Worm (Caenorhabditis elegans) whole organism, L1 larva: ENCODE measurements around the gene his-71.

ENCODE experiments used
- C16A3.4 ChIP-seq: fragments of 150-350 bp; optimal IDR thresholded peaks from 2 replicates; lab custom pipeline; 2014; ENCODE audit warnings: missing biosample characterization, missing genetic modification characterization
- F16B12.6 ChIP-seq: fragments of 150-350 bp; optimal IDR thresholded peaks from 2 replicates; lab custom pipeline; 2014; ENCODE audit warnings: missing biosample characterization, missing genetic modification characterization
- Y116A8C.19 ChIP-seq: sonication (generic microtip); optimal IDR thresholded peaks from 2 replicates; lab custom pipeline; 2016; ENCODE audit warnings: missing compliant biosample characterization, missing genetic modification characterization, borderline replicate concordance
- ama-1 ChIP-seq: fragments of 150-350 bp; optimal IDR thresholded peaks from 2 replicates; lab custom pipeline; 2014
- blmp-1 ChIP-seq: fragments of 150-350 bp; optimal IDR thresholded peaks from 2 replicates; lab custom pipeline; 2014; ENCODE audit warnings: missing biosample characterization, missing genetic modification characterization
- ceh-82 ChIP-seq, 3 experiments: fragments of 150-350 bp in 1 of 3; sonication (generic microtip) in 2 of 3; optimal IDR thresholded peaks; 2 replicates each; lab custom pipeline; 2014 to 2017; ENCODE audit warnings: missing biosample characterization in 3 of 3, missing genetic modification characterization in 3 of 3
- ceh-88 ChIP-seq: fragments of 200-800 bp; sonication (Bioruptor generic); IDR thresholded peaks from 2 replicates; pipeline ENCODE4 v1.3.6; 2022; ENCODE audit warnings: missing genetic modification characterization, missing compliant biosample characterization
- ceh-90 ChIP-seq: sonication (generic microtip); optimal IDR thresholded peaks from 2 replicates; lab custom pipeline; 2016; ENCODE audit warnings: missing genetic modification characterization, missing compliant biosample characterization
- dsc-1 ChIP-seq: sonication (generic microtip); optimal IDR thresholded peaks from 2 replicates; lab custom pipeline; 2016; ENCODE audit warnings: mild to moderate bottlenecking, missing genetic modification characterization, missing compliant biosample characterization
- efl-1 ChIP-seq, 4 experiments: fragments of 150-350 bp; optimal IDR thresholded peaks in 3 of 4; peaks in 1 of 4; 1 replicate in 1 of 4; 2 replicates in 3 of 4; lab custom pipeline; 2014; ENCODE audit warnings: missing biosample characterization in 2 of 4, missing genetic modification characterization in 2 of 4, missing genetic modification reagents in 2 of 4
- egl-13 ChIP-seq: sonication (generic microtip); optimal IDR thresholded peaks from 2 replicates; lab custom pipeline; 2016; ENCODE audit warnings: missing genotype, missing genetic modification reagents, missing genetic modification characterization, missing compliant biosample characterization
- elt-2 ChIP-seq: sonication (generic microtip); optimal IDR thresholded peaks from 2 replicates; lab custom pipeline; 2016; ENCODE audit warnings: missing genetic modification characterization, mild to moderate bottlenecking, inconsistent platforms, missing compliant biosample characterization, missing genetic modification reagents
- elt-3 ChIP-seq, 6 experiments: fragments of 150-350 bp in 1 of 6; sonication (generic microtip); optimal IDR thresholded peaks; 2 replicates each; lab custom pipeline; 2017 to 2018; ENCODE audit warnings: missing biosample characterization in 6 of 6, missing genetic modification characterization in 6 of 6, inconsistent platforms in 1 of 6
- fkh-8 ChIP-seq: sonication (generic microtip); optimal IDR thresholded peaks from 2 replicates; lab custom pipeline; 2016; ENCODE audit warnings: mild to moderate bottlenecking, missing genetic modification characterization, missing compliant biosample characterization
- fos-1 ChIP-seq: fragments of 150-350 bp; optimal IDR thresholded peaks from 2 replicates; lab custom pipeline; 2014; ENCODE audit warnings: missing biosample characterization, missing genetic modification characterization
- grh-1 ChIP-seq: fragments of 200-800 bp; sonication (Bioruptor generic); IDR thresholded peaks from 2 replicates; pipeline ENCODE4 v1.3.6; 2022; ENCODE audit warnings: missing genetic modification reagents, missing genetic modification characterization, missing compliant biosample characterization
- hlh-17 ChIP-seq: fragments of 200-800 bp; sonication (Bioruptor generic); optimal IDR thresholded peaks from 2 replicates; lab custom pipeline; 2018; ENCODE audit warnings: missing genetic modification characterization, mild to moderate bottlenecking, missing compliant biosample characterization, moderate library complexity, borderline replicate concordance
- irx-1 ChIP-seq: sonication (generic microtip); optimal IDR thresholded peaks from 2 replicates; lab custom pipeline; 2016; ENCODE audit warnings: missing genetic modification characterization, missing compliant biosample characterization
- isw-1 ChIP-seq: fragments of 200-800 bp; sonication (Bioruptor generic); IDR thresholded peaks from 2 replicates; pipeline ENCODE4 v1.3.6; 2022; ENCODE audit warnings: missing genetic modification characterization, missing compliant biosample characterization
- lin-35 ChIP-seq, 2 experiments: fragments of 150-350 bp; optimal IDR thresholded peaks; 2 replicates each; lab custom pipeline; 2014; ENCODE audit warnings: missing biosample characterization in 2 of 2, missing genetic modification characterization in 2 of 2, missing genetic modification reagents in 2 of 2
- lin-39 ChIP-seq: fragments of 150-350 bp; optimal IDR thresholded peaks from 2 replicates; lab custom pipeline; 2014; ENCODE audit warnings: missing biosample characterization, missing genetic modification reagents, missing genetic modification characterization
- mep-1 ChIP-seq: fragments of 150-350 bp; optimal IDR thresholded peaks from 2 replicates; lab custom pipeline; 2014; ENCODE audit warnings: missing biosample characterization, missing genetic modification characterization
- nhr-11 ChIP-seq: fragments of 150-350 bp; optimal IDR thresholded peaks from 2 replicates; lab custom pipeline; 2014; ENCODE audit warnings: missing biosample characterization, missing genetic modification characterization
- nhr-237 ChIP-seq: fragments of 150-350 bp; optimal IDR thresholded peaks from 2 replicates; lab custom pipeline; 2014; ENCODE audit warnings: missing biosample characterization, missing genetic modification characterization
- nhr-47 ChIP-seq: sonication (generic microtip); optimal IDR thresholded peaks from 2 replicates; lab custom pipeline; 2016; ENCODE audit warnings: mild to moderate bottlenecking, missing genetic modification characterization, moderate library complexity, missing compliant biosample characterization
- nhr-71 ChIP-seq: sonication (generic microtip); optimal IDR thresholded peaks from 2 replicates; lab custom pipeline; 2016; ENCODE audit warnings: mild to moderate bottlenecking, missing genetic modification characterization, moderate library complexity, missing compliant biosample characterization
- nhr-77 ChIP-seq: fragments of 150-350 bp; optimal IDR thresholded peaks from 2 replicates; lab custom pipeline; 2014; ENCODE audit warnings: missing biosample characterization, missing genetic modification characterization
- pag-3 ChIP-seq: sonication (generic microtip); optimal IDR thresholded peaks from 2 replicates; lab custom pipeline; 2017; ENCODE audit warnings: missing genetic modification characterization, mild to moderate bottlenecking, missing compliant biosample characterization, antibody characterized with exemption, borderline replicate concordance; ENCODE audit not compliant: insufficient read depth
- pax-3 ChIP-seq: fragments of 200-800 bp; sonication (Bioruptor generic); optimal IDR thresholded peaks from 2 replicates; lab custom pipeline; 2018; ENCODE audit warnings: mild to moderate bottlenecking, missing genetic modification characterization, moderate library complexity, missing compliant biosample characterization
- pqm-1 ChIP-seq: sonication (generic microtip); optimal IDR thresholded peaks from 3 replicates; lab custom pipeline; 2017; ENCODE audit warnings: missing biosample characterization, missing genetic modification characterization
- rnt-1 ChIP-seq: sonication (generic microtip); optimal IDR thresholded peaks from 2 replicates; lab custom pipeline; 2016; ENCODE audit warnings: mild to moderate bottlenecking, missing genetic modification characterization, moderate library complexity, missing compliant biosample characterization
- skn-1 ChIP-seq: fragments of 150-350 bp; optimal IDR thresholded peaks from 2 replicates; lab custom pipeline; 2014; ENCODE audit warnings: missing biosample characterization, missing genetic modification characterization
- sox-4 ChIP-seq: sonication (generic microtip); optimal IDR thresholded peaks from 2 replicates; lab custom pipeline; 2016; ENCODE audit warnings: missing genetic modification characterization, missing compliant biosample characterization
- sup-37 ChIP-seq: fragments of 200-800 bp; sonication (Bioruptor generic); optimal IDR thresholded peaks from 2 replicates; lab custom pipeline; 2018; ENCODE audit warnings: mild to moderate bottlenecking, missing genetic modification characterization, missing compliant biosample characterization
- tbx-2 ChIP-seq: sonication (generic microtip); optimal IDR thresholded peaks from 2 replicates; lab custom pipeline; 2016; ENCODE audit warnings: missing genetic modification characterization, missing compliant biosample characterization
- unc-130 ChIP-seq: fragments of 150-350 bp; optimal IDR thresholded peaks from 2 replicates; lab custom pipeline; 2017; ENCODE audit warnings: missing biosample characterization, missing genetic modification characterization, inconsistent platforms
- unc-86 ChIP-seq: sonication (generic microtip); optimal IDR thresholded peaks from 2 replicates; lab custom pipeline; 2016; ENCODE audit warnings: missing genetic modification characterization, missing compliant biosample characterization
- unc-98 ChIP-seq: fragments of 200-800 bp; sonication (Bioruptor generic); IDR thresholded peaks from 2 replicates; pipeline ENCODE4 v1.3.6; 2022; ENCODE audit warnings: missing genetic modification characterization, missing compliant biosample characterization
- zip-4 ChIP-seq: fragments of 200-800 bp; sonication (Bioruptor generic); optimal IDR thresholded peaks from 2 replicates; lab custom pipeline; 2018; ENCODE audit warnings: mild to moderate bottlenecking, missing genetic modification characterization, moderate library complexity, missing compliant biosample characterization
- ztf-11 ChIP-seq, 2 experiments: sonication (generic microtip); optimal IDR thresholded peaks; 2 replicates each; lab custom pipeline; 2016 to 2017; ENCODE audit warnings: missing genetic modification characterization in 2 of 2, missing biosample characterization in 1 of 2, missing compliant biosample characterization in 1 of 2
- ztf-4 ChIP-seq: fragments of 150-350 bp; optimal IDR thresholded peaks from 2 replicates; lab custom pipeline; 2014; ENCODE audit warnings: missing biosample characterization, missing genetic modification characterization

Gene his-71

ce11 chrX:7984742-7985141 lies 2.9 kb upstream of the his-71 start:
- TF ChIP-seq mep-1 (tag; lab: Kevin White, UChicago) (no peak), C16A3.4 (tag; lab: Kevin White, UChicago) (no peak), blmp-1 (tag; lab: Kevin White, UChicago) (peak; percentile 4), skn-1 (tag; lab: Kevin White, UChicago) (no peak), unc-98 (GFP tag; lab: Robert Waterston, UW) (no peak), zip-4 (GFP tag; lab: Kevin White, UChicago) (no peak), grh-1 (GFP tag; lab: Robert Waterston, UW) (no peak), ceh-82 (tag; optimal IDR thresholded peaks at IDR 0.05; lab: Kevin White, UChicago) (no peak), egl-13 (tag; lab: Kevin White, UChicago) (no peak), ceh-88 (GFP tag; lab: Robert Waterston, UW) (no peak), sox-4 (tag; lab: Kevin White, UChicago) (no peak), ama-1 (lab: Kevin White, UChicago) (no peak), nhr-11 (tag; lab: Kevin White, UChicago) (no peak), efl-1 (optimal IDR thresholded peaks at IDR 0.05; lab: Kevin White, UChicago) (no peak), efl-1 (GFP tag; optimal IDR thresholded peaks at IDR 0.05 in 1 of 2; lab: Kevin White, UChicago) (peak in 1 of 2 experiments; percentile 67), nhr-77 (no peak), hlh-17 (GFP tag; lab: Kevin White, UChicago) (no peak)
- TF ChIP-seq, all 84 proteins: peak for 2

ce11 chrX:7977452-7977851 lies 4.4 kb downstream of the his-71 start:
- TF ChIP-seq fos-1 (tag; lab: Kevin White, UChicago) (no peak), fkh-8 (tag; lab: Kevin White, UChicago) (peak; percentile 87), elt-2 (tag; lab: Kevin White, UChicago) (no peak), ztf-11 (tag; optimal IDR thresholded peaks at IDR 0.05; lab: Kevin White, UChicago) (no peak), unc-86 (no peak), dsc-1 (tag; lab: Kevin White, UChicago) (peak; percentile 31), pax-3 (tag; lab: Kevin White, UChicago) (no peak), tbx-2 (tag; lab: Kevin White, UChicago) (no peak), unc-98 (GFP tag; lab: Robert Waterston, UW) (no peak), isw-1 (GFP tag; lab: Robert Waterston, UW) (no peak; the same call in 1 of the 2 replicates), rnt-1 (tag; lab: Kevin White, UChicago) (no peak), irx-1 (tag; lab: Kevin White, UChicago) (no peak), lin-39 (tag; lab: Kevin White, UChicago) (no peak), lin-35 (GFP tag; optimal IDR thresholded peaks at IDR 0.05; lab: Kevin White, UChicago) (no peak), ztf-4 (tag; lab: Kevin White, UChicago) (no peak), Y116A8C.19 (no peak), pqm-1 (tag; lab: Kevin White, UChicago) (no peak), nhr-71 (tag; lab: Kevin White, UChicago) (peak; percentile 66), blmp-1 (tag; lab: Kevin White, UChicago) (no peak), ceh-90 (tag; lab: Kevin White, UChicago) (no peak), nhr-237 (no peak), nhr-47 (tag; lab: Kevin White, UChicago) (peak; percentile 51), ama-1 (lab: Kevin White, UChicago) (no peak), F16B12.6 (tag; lab: Kevin White, UChicago) (no peak), unc-130 (no peak), elt-3 (tag; optimal IDR thresholded peaks at IDR 0.05; lab: Kevin White, UChicago) (no peak), sox-4 (tag; lab: Kevin White, UChicago) (peak; percentile 41)

ce11 chrX:7976400-7976799 lies 5.5 kb downstream of the his-71 start, which contains the start of gene F45E1.5:
Gene F45E1.5, plus strand, starts transcription at chrX:7976700.
- TF ChIP-seq pag-3 (tag; lab: Kevin White, UChicago) (no peak), sup-37 (GFP tag; lab: Kevin White, UChicago) (no peak), lin-39 (tag; lab: Kevin White, UChicago) (no peak)
